Fruit fly (Drosophila melanogaster) whole organism, prepupa: ENCODE measurements around the gene SCCRO.

Experiments
- Blimp-1 ChIP-seq: fragments of 200-800 bp; sonication (Bioruptor generic); optimal IDR thresholded peaks from 3 replicates; lab custom pipeline; 2017; ENCODE audit warnings: missing biosample characterization, missing genetic modification characterization, mild to moderate bottlenecking, moderate library complexity, missing genetic modification reagents
- CG10669 ChIP-seq: fragments of 200-800 bp; sonication (Bioruptor generic); optimal IDR thresholded peaks from 3 replicates; lab custom pipeline; 2018; ENCODE audit warnings: missing biosample characterization, mild to moderate bottlenecking, missing genetic modification characterization, moderate library complexity
- CG11294 ChIP-seq: fragments of 200-800 bp; sonication (Bioruptor generic); IDR thresholded peaks from 2 replicates; pipeline ENCODE4 v1.3.6; 2022; ENCODE audit warnings: missing biosample characterization, missing genetic modification characterization
- CG11762 ChIP-seq: fragments of 200-800 bp; sonication (Bioruptor generic); optimal IDR thresholded peaks from 3 replicates; lab custom pipeline; 2016; ENCODE audit warnings: missing biosample characterization, missing genetic modification characterization; ENCODE audit not compliant: insufficient read depth
- CG11902 ChIP-seq: fragments of 200-800 bp; sonication (Bioruptor generic); optimal IDR thresholded peaks from 3 replicates; lab custom pipeline; 2016; ENCODE audit warnings: missing biosample characterization, missing genetic modification characterization
- CG15336 ChIP-seq: fragments of 200-800 bp; sonication (Bioruptor generic); IDR thresholded peaks from 2 replicates; pipeline ENCODE4 v1.3.6; 2022; ENCODE audit warnings: missing biosample characterization, missing genetic modification characterization
- CG1621 ChIP-seq: fragments of 200-800 bp; sonication (Bioruptor generic); optimal IDR thresholded peaks from 3 replicates; lab custom pipeline; 2018; ENCODE audit warnings: missing biosample characterization, mild to moderate bottlenecking, missing genetic modification characterization
- CG16779 ChIP-seq: fragments of 200-800 bp; sonication (Bioruptor generic); optimal IDR thresholded peaks from 3 replicates; lab custom pipeline; 2017; ENCODE audit warnings: missing biosample characterization, mild to moderate bottlenecking, missing genetic modification characterization
- CG31627 ChIP-seq: fragments of 200-800 bp; sonication (Bioruptor generic); optimal IDR thresholded peaks from 3 replicates; lab custom pipeline; 2016; ENCODE audit warnings: missing biosample characterization, missing genetic modification characterization
- CG32006 ChIP-seq: fragments of 200-800 bp; sonication (Bioruptor generic); optimal IDR thresholded peaks from 3 replicates; lab custom pipeline; 2017; ENCODE audit warnings: missing biosample characterization, mild to moderate bottlenecking, missing genetic modification characterization
- CG34406 ChIP-seq: fragments of 200-800 bp; sonication (Bioruptor generic); optimal IDR thresholded peaks from 3 replicates; lab custom pipeline; 2016; ENCODE audit warnings: missing biosample characterization, missing genetic modification characterization
- CG4318 ChIP-seq: fragments of 200-800 bp; sonication (Bioruptor generic); optimal IDR thresholded peaks from 3 replicates; lab custom pipeline; 2017; ENCODE audit warnings: missing biosample characterization, mild to moderate bottlenecking, missing genetic modification characterization
- CG6163 ChIP-seq: fragments of 200-800 bp; sonication (Bioruptor generic); IDR thresholded peaks from 3 replicates; pipeline ENCODE4 v1.3.6; 2022; ENCODE audit warnings: missing biosample characterization, missing genetic modification characterization
- CG6276 ChIP-seq: fragments of 200-800 bp; sonication (Bioruptor generic); optimal IDR thresholded peaks from 2 replicates; lab custom pipeline; 2017; ENCODE audit warnings: missing biosample characterization, mild to moderate bottlenecking, missing genetic modification characterization
- CG6808 ChIP-seq: fragments of 200-800 bp; sonication (Bioruptor generic); optimal IDR thresholded peaks from 3 replicates; lab custom pipeline; 2017; ENCODE audit warnings: missing biosample characterization, missing genetic modification characterization, mild to moderate bottlenecking, moderate library complexity, missing genetic modification reagents
- CG6854 ChIP-seq: fragments of 200-800 bp; sonication (Bioruptor generic); optimal IDR thresholded peaks from 2 replicates; lab custom pipeline; 2017; ENCODE audit warnings: missing biosample characterization, mild to moderate bottlenecking, missing genetic modification characterization
- CG7368 ChIP-seq: fragments of 200-800 bp; sonication (Bioruptor generic); optimal IDR thresholded peaks from 3 replicates; lab custom pipeline; 2016; ENCODE audit warnings: missing biosample characterization, missing genetic modification characterization
- CG8119 ChIP-seq: fragments of 200-800 bp; sonication (Bioruptor generic); IDR thresholded peaks from 3 replicates; pipeline ENCODE4 v1.3.6; 2022; ENCODE audit warnings: missing biosample characterization, missing genetic modification characterization
- CG8319 ChIP-seq: fragments of 200-800 bp; sonication (Bioruptor generic); optimal IDR thresholded peaks from 3 replicates; lab custom pipeline; 2016; ENCODE audit warnings: missing biosample characterization, missing genetic modification characterization
- CG8632 ChIP-seq: fragments of 200-800 bp; sonication (Bioruptor generic); optimal IDR thresholded peaks from 3 replicates; lab custom pipeline; 2016; ENCODE audit warnings: missing biosample characterization, missing genetic modification characterization
- CG9139 ChIP-seq: fragments of 200-800 bp; sonication (Bioruptor generic); optimal IDR thresholded peaks from 3 replicates; lab custom pipeline; 2017; ENCODE audit warnings: missing biosample characterization, mild to moderate bottlenecking, missing genetic modification characterization
- Eip78C ChIP-seq: fragments of 200-800 bp; sonication (Bioruptor generic); peaks from one replicate; lab custom pipeline; 2016; ENCODE audit warnings: missing biosample characterization, missing genetic modification characterization
- Eip93F ChIP-seq: fragments of 200-800 bp; sonication (Bioruptor generic); optimal IDR thresholded peaks from 2 replicates; lab custom pipeline; 2016; ENCODE audit warnings: missing biosample characterization, mild to moderate bottlenecking, missing genetic modification characterization
- Ets21C ChIP-seq: fragments of 200-800 bp; sonication (Bioruptor generic); optimal IDR thresholded peaks from 3 replicates; lab custom pipeline; 2016; ENCODE audit warnings: missing biosample characterization, missing genetic modification characterization
- Gug ChIP-seq: fragments of 200-800 bp; sonication (Bioruptor generic); IDR thresholded peaks from 2 replicates; pipeline ENCODE4 v1.3.6; 2022; ENCODE audit warnings: missing biosample characterization, missing genetic modification characterization
- Hr38 ChIP-seq: sonication (Bioruptor generic); optimal IDR thresholded peaks from 2 replicates; lab custom pipeline; 2016; ENCODE audit warnings: missing biosample characterization, missing genetic modification characterization
- Hr39 ChIP-seq: fragments of 200-800 bp; sonication (Bioruptor generic); optimal IDR thresholded peaks from 2 replicates; lab custom pipeline; 2016; ENCODE audit warnings: missing biosample characterization, missing genetic modification characterization
- Hr4 ChIP-seq: fragments of 200-800 bp; sonication (Bioruptor generic); optimal IDR thresholded peaks from 3 replicates; lab custom pipeline; 2016; ENCODE audit warnings: missing biosample characterization, missing genetic modification characterization
- Lpt ChIP-seq: fragments of 200-800 bp; sonication (Bioruptor generic); optimal IDR thresholded peaks from 3 replicates; lab custom pipeline; 2016; ENCODE audit warnings: missing biosample characterization, missing genetic modification characterization
- Met ChIP-seq: fragments of 200-800 bp; sonication (Bioruptor generic); optimal IDR thresholded peaks from 3 replicates; lab custom pipeline; 2016; ENCODE audit warnings: missing biosample characterization, missing genetic modification characterization
- OdsH ChIP-seq: fragments of 200-800 bp; sonication (Bioruptor generic); optimal IDR thresholded peaks from 3 replicates; lab custom pipeline; 2016; ENCODE audit warnings: missing biosample characterization, missing genetic modification characterization
- Smox ChIP-seq: fragments of 200-800 bp; sonication (Bioruptor generic); optimal IDR thresholded peaks from 3 replicates; lab custom pipeline; 2016; ENCODE audit warnings: missing biosample characterization, missing genetic modification characterization
- Sox102F ChIP-seq: fragments of 200-800 bp; sonication (Bioruptor generic); optimal IDR thresholded peaks from 2 replicates; lab custom pipeline; 2016; ENCODE audit warnings: missing biosample characterization, mild to moderate bottlenecking, missing genetic modification characterization
- achi ChIP-seq: fragments of 200-800 bp; sonication (Bioruptor generic); optimal IDR thresholded peaks from 3 replicates; lab custom pipeline; 2016; ENCODE audit warnings: missing biosample characterization, missing genetic modification characterization
- cyc ChIP-seq: fragments of 200-800 bp; sonication (Bioruptor generic); optimal IDR thresholded peaks from 3 replicates; lab custom pipeline; 2016; ENCODE audit warnings: missing biosample characterization, missing genetic modification characterization
- eg ChIP-seq: fragments of 200-800 bp; sonication (Bioruptor generic); IDR thresholded peaks from 3 replicates; pipeline ENCODE4 v1.3.6; 2022; ENCODE audit warnings: missing biosample characterization, missing genetic modification characterization
- fd59A ChIP-seq: fragments of 200-800 bp; sonication (Bioruptor generic); optimal IDR thresholded peaks from 2 replicates; lab custom pipeline; 2017; ENCODE audit warnings: missing biosample characterization, mild to moderate bottlenecking, missing genetic modification characterization, missing genetic modification reagents
- fd85E ChIP-seq: fragments of 200-800 bp; sonication (Bioruptor generic); optimal IDR thresholded peaks from 3 replicates; lab custom pipeline; 2016; ENCODE audit warnings: missing biosample characterization, missing genetic modification characterization
- fkh ChIP-seq: fragments of 200-800 bp; sonication (Bioruptor generic); optimal IDR thresholded peaks from 3 replicates; lab custom pipeline; 2017; ENCODE audit warnings: missing biosample characterization, mild to moderate bottlenecking, missing genetic modification characterization, moderate library complexity
- lz ChIP-seq: fragments of 200-800 bp; sonication (Bioruptor generic); optimal IDR thresholded peaks from 3 replicates; lab custom pipeline; 2016; ENCODE audit warnings: missing biosample characterization, missing genetic modification characterization
- net ChIP-seq: fragments of 200-800 bp; sonication (Bioruptor generic); optimal IDR thresholded peaks from 3 replicates; lab custom pipeline; 2016; ENCODE audit warnings: missing biosample characterization, missing genetic modification characterization
- pdm3 ChIP-seq: fragments of 200-800 bp; sonication (Bioruptor generic); optimal IDR thresholded peaks from 3 replicates; lab custom pipeline; 2016; ENCODE audit warnings: missing biosample characterization, missing genetic modification characterization
- ss ChIP-seq, 2 experiments: fragments of 200-800 bp; sonication (Bioruptor generic); optimal IDR thresholded peaks; 2 replicates in 1 of 2; 3 replicates in 1 of 2; lab custom pipeline; 2017 to 2018; ENCODE audit warnings: mild to moderate bottlenecking in 2 of 2, missing biosample characterization in 2 of 2, missing genetic modification characterization in 2 of 2, moderate library complexity in 1 of 2
- svp ChIP-seq: fragments of 200-800 bp; sonication (Bioruptor generic); peaks from one replicate; lab custom pipeline; 2016; ENCODE audit warnings: missing biosample characterization, missing genetic modification characterization
- topi ChIP-seq: fragments of 200-800 bp; sonication (Bioruptor generic); optimal IDR thresholded peaks from 3 replicates; lab custom pipeline; 2016; ENCODE audit warnings: missing biosample characterization, missing genetic modification characterization
- vri ChIP-seq: fragments of 200-800 bp; sonication (Bioruptor generic); optimal IDR thresholded peaks from 3 replicates; lab custom pipeline; 2016; ENCODE audit warnings: missing biosample characterization, mild to moderate bottlenecking, missing genetic modification characterization

The SCCRO gene

dm6 chr3L:15580487-15580886 is 17.3 kb downstream of the SCCRO start, which contains the start of the genes mrn and CG12301 (continued):
- no peak for TF ChIP-seq Hr39
- no peak for TF ChIP-seq achi (GFP tag; lab: Kevin White, UChicago)
- no peak for TF ChIP-seq Hr4
- TF ChIP-seq net, result no peak
- no peak for TF ChIP-seq OdsH (GFP tag; lab: Kevin White, UChicago)
- TF ChIP-seq Eip93F (GFP tag; lab: Kevin White, UChicago), result no peak
- peak; percentile 94 for TF ChIP-seq CG6163
- TF ChIP-seq, all 60 proteins: peak for 16

dm6 chr3L:15583504-15583903 is 20.3 kb downstream of the SCCRO start, which contains the start of gene AIMP2:
AIMP2 (plus strand) TSS chr3L:15583638.
- TF ChIP-seq lz (GFP tag; lab: Kevin White, UChicago), result no peak
- TF ChIP-seq topi, result no peak
- no peak for TF ChIP-seq CG4318
- no peak for TF ChIP-seq Ets21C (GFP tag; lab: Kevin White, UChicago)
- no peak for TF ChIP-seq fd59A (GFP tag; lab: Kevin White, UChicago)
- TF ChIP-seq Eip93F (GFP tag; lab: Kevin White, UChicago), result no peak

dm6 chr3L:15587445-15588381 is 24.5 kb downstream of the SCCRO start, which contains the start of gene CG7656:
CG7656 (minus strand) TSS chr3L:15588175.
- TF ChIP-seq CG31627 (GFP tag; lab: Kevin White, UChicago), result peak; percentile 79
- no peak for TF ChIP-seq Ets21C (GFP tag; lab: Kevin White, UChicago)
- TF ChIP-seq CG10669 (GFP tag; lab: Kevin White, UChicago), result peak; percentile 12
- TF ChIP-seq achi (GFP tag; lab: Kevin White, UChicago), result peak; percentile 55
- peak; percentile 64 for TF ChIP-seq eg
- no peak for TF ChIP-seq Lpt
- TF ChIP-seq Eip78C (GFP tag; lab: Kevin White, UChicago), result peak; percentile 82
- TF ChIP-seq CG7368, result peak; percentile 56
- TF ChIP-seq Met (GFP tag; lab: Kevin White, UChicago), result peak; percentile 65
- TF ChIP-seq CG8119 (GFP tag; lab: Robert Waterston, UW), result 0 out of 3 replicates have a peak, but pooled peaks have one; percentile 35
- no peak for TF ChIP-seq Hr38
- TF ChIP-seq Hr4, result peak; percentile 58
- TF ChIP-seq CG11902 (GFP tag; lab: Kevin White, UChicago), result peak; percentile 14
- peak; percentile 27 for TF ChIP-seq CG8319 (GFP tag; lab: Kevin White, UChicago)
- TF ChIP-seq CG9139 (GFP tag; lab: Kevin White, UChicago), result no peak
- TF ChIP-seq cyc (GFP tag; lab: Kevin White, UChicago), result peak; percentile 77
- TF ChIP-seq CG6276, result no peak
- TF ChIP-seq vri (GFP tag; lab: Kevin White, UChicago), result no peak
- no peak for TF ChIP-seq CG6808 (GFP tag; lab: Kevin White, UChicago)
- TF ChIP-seq ss (GFP tag; optimal IDR thresholded peaks at IDR 0.05; lab: Kevin White, UChicago), result no peak
- no peak for TF ChIP-seq Sox102F
- TF ChIP-seq fkh (GFP tag; lab: Kevin White, UChicago), result peak; percentile 58
- TF ChIP-seq fd85E (GFP tag; lab: Kevin White, UChicago), result no peak
- TF ChIP-seq CG11294, result peak; percentile 29; the same call in 1 of the 2 replicates
- TF ChIP-seq Blimp-1 (GFP tag; lab: Kevin White, UChicago), result no peak
- peak; percentile 30 for TF ChIP-seq topi
- no peak for TF ChIP-seq CG11762 (GFP tag; lab: Kevin White, UChicago)
- peak; percentile 65 for TF ChIP-seq OdsH (GFP tag; lab: Kevin White, UChicago)
- peak; percentile 74 for TF ChIP-seq pdm3 (GFP tag; lab: Kevin White, UChicago)
- TF ChIP-seq CG8632, result no peak
- TF ChIP-seq CG34406 (GFP tag; lab: Kevin White, UChicago), result no peak
- peak; percentile 43 for TF ChIP-seq net
- TF ChIP-seq CG16779 (tag; lab: Kevin White, UChicago), result no peak
- TF ChIP-seq svp (GFP tag; lab: Kevin White, UChicago), result peak; percentile 91
- TF ChIP-seq CG6854 (GFP tag; lab: Kevin White, UChicago), result peak; percentile 12
- peak; percentile 48 for TF ChIP-seq CG15336 (GFP tag; lab: Robert Waterston, UW)
- TF ChIP-seq Smox (GFP tag; lab: Kevin White, UChicago), result peak; percentile 68
- no peak for TF ChIP-seq CG1621
- peak; percentile 27 for TF ChIP-seq CG32006 (GFP tag; lab: Kevin White, UChicago)
- TF ChIP-seq Gug, result no peak
